Worm (Caenorhabditis elegans) whole organism, late embryonic: ENCODE data around the gene ubc-9.

ENCODE experiments used
- ceh-31 ChIP-seq: sonication (generic microtip); optimal IDR thresholded peaks from 2 replicates; lab custom pipeline; 2016; ENCODE audit warnings: missing genetic modification characterization, missing compliant biosample characterization
- tbx-2 ChIP-seq: sonication (generic microtip); optimal IDR thresholded peaks from 2 replicates; lab custom pipeline; 2016; ENCODE audit warnings: missing genetic modification characterization, missing compliant biosample characterization

- TF ChIP-seq tbx-2 (tag; lab: Kevin White, UChicago) (no peak), ceh-31 (tag; lab: Kevin White, UChicago) (no peak)
These were observed 3.5 kb upstream of the ubc-9 start, which contains the start of gene F29B9.8 for ce11 chrIV:4647385-4647784.
